Fruit fly (Drosophila melanogaster): ENCODE results near the gene aus.

aus gene

DNA sequence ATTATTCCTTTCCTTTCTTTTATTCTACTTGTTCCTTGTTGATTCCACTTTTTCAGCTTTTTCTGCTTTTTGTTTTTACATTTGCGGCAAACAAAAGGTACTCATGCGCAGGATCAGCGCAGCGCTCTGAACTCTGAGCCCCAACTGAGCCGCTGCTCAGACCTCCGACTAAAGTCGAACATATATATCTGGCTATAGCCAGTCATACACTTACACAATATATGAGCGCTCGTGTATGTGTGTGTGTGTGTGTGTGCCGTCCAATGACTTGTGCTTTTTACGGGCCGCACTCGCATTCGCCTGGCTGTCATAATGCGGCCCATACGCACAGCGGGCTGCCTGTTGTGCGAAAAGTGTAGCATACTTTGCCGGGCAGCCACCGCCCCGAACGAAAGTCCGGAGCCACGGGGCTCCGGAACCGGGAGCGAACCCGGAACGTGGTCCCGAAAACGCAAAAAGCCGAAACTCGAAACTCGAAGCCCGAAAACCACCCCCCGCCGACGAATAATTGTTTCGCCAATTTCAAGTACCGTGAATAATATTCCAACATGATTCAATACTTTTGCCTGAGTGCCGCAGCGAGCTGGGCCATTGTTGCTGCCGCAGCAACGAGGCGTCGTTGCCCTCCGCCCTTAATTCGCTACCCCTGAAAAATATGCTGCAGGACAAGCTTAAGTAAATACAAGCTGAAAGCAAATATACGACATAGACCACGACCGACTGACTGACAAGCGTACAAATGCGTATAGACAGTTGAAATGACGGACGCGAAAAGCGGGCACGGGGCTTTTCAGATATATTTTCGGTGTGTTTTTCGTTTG, 9.7 kb downstream of the aus start (continued):
- TF ChIP-seq hb (GFP tag; IDR thresholded peaks at IDR 0.05; ENCODE audit: partially characterized antibody) (0 out of 3 replicates have a peak, but pooled peaks have one; percentile 21), gsb-n (tag; optimal IDR thresholded peaks at IDR 0.05) (peak; percentile 92)

DNA sequence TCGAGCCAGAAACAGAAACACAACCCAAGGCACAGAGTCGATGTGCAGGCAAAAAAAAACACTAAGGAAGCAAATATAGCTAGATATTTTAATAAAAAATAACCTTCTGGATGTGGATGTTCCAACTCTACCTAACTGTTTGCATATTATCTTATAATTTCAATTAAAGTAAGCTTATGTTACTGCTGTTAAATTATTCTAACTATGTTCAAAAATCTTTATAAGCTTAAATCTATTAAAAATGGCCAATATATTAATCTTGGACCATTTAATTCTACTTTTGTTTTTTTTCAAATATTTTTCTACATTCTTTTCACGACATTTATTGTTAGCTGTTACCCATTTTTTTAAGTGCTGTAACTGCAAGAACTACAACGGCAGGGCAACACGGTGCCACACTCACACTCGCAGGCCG, 10.4 kb downstream of the aus start:
- TF ChIP-seq Sry-β (GFP tag; optimal IDR thresholded peaks at IDR 0.05), result no peak
- TF ChIP-seq Gug (GFP tag; IDR thresholded peaks at IDR 0.05), result no peak
- TF ChIP-seq CG15514 (GFP tag; optimal IDR thresholded peaks at IDR 0.05), result no peak
- peak; percentile 40 for TF ChIP-seq oc (tag; optimal IDR thresholded peaks at IDR 0.05)
- peak; percentile 42; the same call in 1 of the 2 replicates for TF ChIP-seq CG14441 (GFP tag; IDR thresholded peaks at IDR 0.05)
- TF ChIP-seq HLH4C (GFP tag; IDR thresholded peaks at IDR 0.05; ENCODE audit: partially characterized antibody), result no peak
- peak; percentile 77 for TF ChIP-seq Sox100B (GFP tag; optimal IDR thresholded peaks at IDR 0.05)
- no peak for TF ChIP-seq Adf1 (GFP tag; IDR thresholded peaks at IDR 0.05)
- TF ChIP-seq aop (GFP tag; IDR thresholded peaks at IDR 0.05), result no peak
- no peak for TF ChIP-seq CG4328 (GFP tag; optimal IDR thresholded peaks at IDR 0.05)
- TF ChIP-seq vfl (GFP tag; optimal IDR thresholded peaks at IDR 0.05), result no peak
- peak; percentile 65 for TF ChIP-seq CG13424 (tag; optimal IDR thresholded peaks at IDR 0.05)
- peak; percentile 48 for TF ChIP-seq Hr3 (GFP tag; optimal IDR thresholded peaks at IDR 0.05)
- TF ChIP-seq CG17829 (tag; optimal IDR thresholded peaks at IDR 0.05), result peak; percentile 22
- 0 out of 2 replicates have a peak, but pooled peaks have one; percentile 5 for TF ChIP-seq Ada2b (GFP tag; IDR thresholded peaks at IDR 0.05)
- no peak for TF ChIP-seq CG2129 (GFP tag; IDR thresholded peaks at IDR 0.05; ENCODE audit: partially characterized antibody)
- peak; percentile 49 for TF ChIP-seq Fer3 (tag; optimal IDR thresholded peaks at IDR 0.05)
- TF ChIP-seq Dip3 (GFP tag; optimal IDR thresholded peaks at IDR 0.05), result no peak
- TF ChIP-seq CG10366 (GFP tag; IDR thresholded peaks at IDR 0.05), result peak; percentile 11; the same call in 1 of the 2 replicates
- TF ChIP-seq grau (tag; optimal IDR thresholded peaks at IDR 0.05), result peak; percentile 74
- peak; percentile 31; the same call in 1 of the 2 replicates for TF ChIP-seq CG17328 (GFP tag; IDR thresholded peaks at IDR 0.05)
- TF ChIP-seq CG17186 (GFP tag; optimal IDR thresholded peaks at IDR 0.05), result no peak
- TF ChIP-seq run (tag; optimal IDR thresholded peaks at IDR 0.05), result peak; percentile 11
- no peak for TF ChIP-seq cato (GFP tag; optimal IDR thresholded peaks at IDR 0.05; ENCODE audit: borderline replicate concordance)
- no peak for TF ChIP-seq TFAM (GFP tag; optimal IDR thresholded peaks at IDR 0.05)
- TF ChIP-seq CG6683 (GFP tag; optimal IDR thresholded peaks at IDR 0.05), result peak; percentile 44
- peak; percentile 42; the same call in 1 of the 3 replicates for TF ChIP-seq croc (GFP tag; conservative IDR thresholded peaks at IDR 0.05)
- no peak for TF ChIP-seq cad (GFP tag; optimal IDR thresholded peaks at IDR 0.05)
- no peak for TF ChIP-seq CG13287 (GFP tag; IDR thresholded peaks at IDR 0.05; ENCODE audit: partially characterized antibody)
- TF ChIP-seq rib (GFP tag; IDR thresholded peaks at IDR 0.05), result no peak
- TF ChIP-seq CG11093 (GFP tag; IDR thresholded peaks at IDR 0.05), result no peak
- TF ChIP-seq Ets65A (GFP tag), result peak; percentile 84
- TF ChIP-seq CG12299 (tag; optimal IDR thresholded peaks at IDR 0.05), result peak; percentile 26
- TF ChIP-seq Mad (GFP tag; optimal IDR thresholded peaks at IDR 0.05), result no peak
- TF ChIP-seq pho (GFP tag; optimal IDR thresholded peaks at IDR 0.05), result peak; percentile 26
- no peak for TF ChIP-seq CG6813 (GFP tag; optimal IDR thresholded peaks at IDR 0.05)
- TF ChIP-seq CG17361 (GFP tag; IDR thresholded peaks at IDR 0.05), result peak; percentile 85
- TF ChIP-seq Atf3 (GFP tag; optimal IDR thresholded peaks at IDR 0.05), result no peak
- no peak for TF ChIP-seq YL-1 (GFP tag; optimal IDR thresholded peaks at IDR 0.05)
- peak; percentile 74 for TF ChIP-seq CG2120 (GFP tag; optimal IDR thresholded peaks at IDR 0.05)
- peak; percentile 41; the same call in 1 of the 2 replicates for TF ChIP-seq Atf6 (GFP tag; IDR thresholded peaks at IDR 0.05)
- TF ChIP-seq ham (GFP tag; IDR thresholded peaks at IDR 0.05), result no peak
- peak; percentile 51 for TF ChIP-seq Hsf (GFP tag; optimal IDR thresholded peaks at IDR 0.05)
- no peak for TF ChIP-seq CTCF (GFP tag; optimal IDR thresholded peaks at IDR 0.05)
- no peak for TF ChIP-seq CG3995 (GFP tag; optimal IDR thresholded peaks at IDR 0.05)
- TF ChIP-seq zen (tag; optimal IDR thresholded peaks at IDR 0.05), result no peak

All from whole organism, embryonic.